Worm (Caenorhabditis elegans): Measurements from ENCODE around the gene mam-5.

Gene mam-5

DNA sequence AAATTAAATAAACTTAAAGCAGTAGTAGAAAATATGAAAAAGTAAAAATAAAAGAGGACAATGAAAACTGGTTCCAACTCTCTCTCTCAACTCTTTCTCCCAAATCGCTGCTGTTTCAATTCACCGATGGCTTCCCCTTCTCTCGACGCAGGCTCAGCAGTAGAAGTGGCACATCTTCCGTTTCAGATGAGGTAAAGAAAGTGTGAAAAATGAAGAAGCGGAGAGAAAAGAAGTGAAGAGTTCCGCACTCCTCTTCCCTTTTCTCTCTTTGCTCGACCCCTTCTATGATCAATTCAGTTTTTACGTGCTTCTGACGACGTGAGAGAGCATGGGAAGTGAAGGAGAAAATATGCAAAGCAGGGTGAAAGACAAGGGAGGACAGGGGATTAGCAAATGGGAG, 21.8 kb downstream of the mam-5 start (continued):
- TF ChIP-seq nhr-237 (tag; optimal IDR thresholded peaks at IDR 0.05) (no peak), fkh-10 (GFP tag; optimal IDR thresholded peaks at IDR 0.05) (peak; percentile 87), ztf-11 (tag; optimal IDR thresholded peaks at IDR 0.05) (no peak), lin-1 (GFP tag; IDR thresholded peaks at IDR 0.05) (no peak), zip-2 (tag; optimal IDR thresholded peaks at IDR 0.05) (no peak), F44E2.7 (GFP tag; IDR thresholded peaks at IDR 0.05) (no peak), ceh-44 (GFP tag; IDR thresholded peaks at IDR 0.05) (no peak), mdt-29 (GFP tag; IDR thresholded peaks at IDR 0.05) (no peak), nhr-77 (tag; optimal IDR thresholded peaks at IDR 0.05) (no peak), fos-1 (tag; optimal IDR thresholded peaks at IDR 0.05) (no peak), ZK337.2 (GFP tag; IDR thresholded peaks at IDR 0.05) (no peak), zag-1 (tag; optimal IDR thresholded peaks at IDR 0.05) (no peak), egl-43 (GFP tag; IDR thresholded peaks at IDR 0.05) (no peak), ces-1 (GFP tag; optimal IDR thresholded peaks at IDR 0.05) (no peak), skn-1 (tag; optimal IDR thresholded peaks at IDR 0.05) (no peak), F49E8.2 (tag; optimal IDR thresholded peaks at IDR 0.05; ENCODE audit: borderline replicate concordance) (no peak), nhr-111 (GFP tag; optimal IDR thresholded peaks at IDR 0.05) (no peak), unc-130 (GFP tag; optimal IDR thresholded peaks at IDR 0.05) (no peak), egl-27 (tag; optimal IDR thresholded peaks at IDR 0.05) (no peak), gei-8 (GFP tag; optimal IDR thresholded peaks at IDR 0.05) (no peak), Y75B8A.6 (GFP tag; IDR thresholded peaks at IDR 0.05) (no peak)

DNA sequence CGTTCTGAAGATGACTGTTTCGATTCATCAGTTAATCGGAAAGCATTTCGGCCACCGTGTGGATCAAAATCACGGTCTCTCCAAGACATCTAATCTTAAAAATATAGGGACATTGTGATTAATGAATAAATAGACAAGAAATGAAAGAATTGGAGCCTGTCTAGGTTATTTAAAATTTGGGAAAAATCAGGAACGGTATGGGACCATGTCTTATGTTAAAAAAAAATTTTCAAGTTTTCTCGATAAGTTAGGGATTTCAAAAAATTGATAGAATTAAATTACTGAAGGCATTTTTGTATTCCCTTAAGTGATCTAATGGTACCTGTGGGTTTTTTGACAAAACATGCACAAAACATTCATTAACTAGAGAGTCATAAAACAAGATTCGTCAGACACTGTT, 23.6 kb downstream of the mam-5 start, which contains the start of gene unc-41:
unc-41 (minus strand) TSS at position 101 of the 400 bp plus-strand sequence.
- TF ChIP-seq mes-2 (tag; optimal IDR thresholded peaks at IDR 0.05; ENCODE audit: poor library complexity, severe bottlenecking): no peak
- no peak for TF ChIP-seq set-16 (GFP tag; IDR thresholded peaks at IDR 0.05)
- TF ChIP-seq saeg-2 (GFP tag; IDR thresholded peaks at IDR 0.05): no peak
- TF ChIP-seq T26A8.4 (GFP tag; IDR thresholded peaks at IDR 0.05): no peak
- no peak for TF ChIP-seq php-3 (GFP tag; IDR thresholded peaks at IDR 0.05)
- TF ChIP-seq unc-62 (GFP tag; optimal IDR thresholded peaks at IDR 0.05 in 1 of 2): no peak
- TF ChIP-seq unc-62 (tag; optimal IDR thresholded peaks at IDR 0.05): no peak
- no peak for TF ChIP-seq F37D6.2 (tag; optimal IDR thresholded peaks at IDR 0.05)
- TF ChIP-seq nhr-48 (tag; optimal IDR thresholded peaks at IDR 0.05): no peak
- no peak for TF ChIP-seq snpc-1.2 (GFP tag; IDR thresholded peaks at IDR 0.05)
- TF ChIP-seq jun-1 (tag; optimal IDR thresholded peaks at IDR 0.05): no peak
- no peak for TF ChIP-seq hlh-11 (tag; optimal IDR thresholded peaks at IDR 0.05)
- TF ChIP-seq dmd-6 (GFP tag; IDR thresholded peaks at IDR 0.05): no peak
- no peak for TF ChIP-seq skn-1 (tag; optimal IDR thresholded peaks at IDR 0.05)

DNA sequence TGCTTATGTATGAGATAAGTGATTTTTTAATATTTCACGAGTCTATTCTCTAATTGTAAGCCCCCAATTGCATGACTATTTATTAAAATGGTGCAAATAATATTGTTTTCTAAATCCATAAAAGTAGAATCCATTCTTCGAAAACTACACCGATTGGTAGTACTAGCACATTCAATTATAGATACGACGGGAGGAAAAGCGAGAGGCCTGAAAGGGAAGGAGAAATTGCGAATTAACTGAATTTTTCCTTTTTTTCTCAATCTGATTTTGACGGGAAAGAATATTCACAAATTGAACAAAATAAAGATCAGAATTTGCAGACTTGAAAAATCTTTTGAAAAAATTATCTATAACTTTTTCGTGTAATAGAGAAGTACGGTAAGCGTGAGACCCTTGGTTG, 24.7 kb downstream of the mam-5 start:
- no peak for TF ChIP-seq daf-8 (GFP tag; IDR thresholded peaks at IDR 0.05)
- TF ChIP-seq nhr-28 (tag; optimal IDR thresholded peaks at IDR 0.05): no peak

DNA sequence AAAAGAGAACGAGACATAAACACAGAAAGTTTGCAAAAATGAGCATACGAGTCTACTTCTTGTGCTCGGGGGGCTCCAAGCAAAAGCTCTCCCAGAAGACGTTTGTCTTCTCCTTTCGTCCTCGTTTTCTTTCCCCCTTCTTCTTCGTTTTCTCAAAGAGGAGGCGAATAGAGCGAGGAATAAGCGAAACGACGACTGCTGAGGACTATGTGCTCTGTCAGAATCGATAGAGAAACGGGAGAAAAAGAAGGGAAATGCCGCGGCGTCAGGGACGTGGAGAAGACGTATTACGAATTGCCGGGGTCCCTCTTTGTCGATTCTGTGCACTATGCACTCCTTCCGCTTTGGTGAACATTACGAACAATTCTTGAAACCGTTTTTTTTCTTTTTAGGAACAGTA, 25.9 kb downstream of the mam-5 start:
- TF ChIP-seq egl-43 (GFP tag; IDR thresholded peaks at IDR 0.05): peak; percentile 65; the same call in 1 of the 2 replicates
- TF ChIP-seq aha-1 (tag): peak; percentile 24
- TF ChIP-seq unc-130 (GFP tag; optimal IDR thresholded peaks at IDR 0.05): peak; percentile 11
- peak; percentile 29; the same call in 1 of the 2 replicates for TF ChIP-seq set-16 (GFP tag; IDR thresholded peaks at IDR 0.05)
- peak; percentile 65 for TF ChIP-seq rbr-2 (tag; optimal IDR thresholded peaks at IDR 0.05)
- no peak for TF ChIP-seq ceh-82 (tag; optimal IDR thresholded peaks at IDR 0.05)
- TF ChIP-seq arid-1 (GFP tag; conservative IDR thresholded peaks at IDR 0.05): 0 out of 2 replicates have a peak, but pooled peaks have one; percentile 25
- peak; percentile 20 for TF ChIP-seq mep-1 (tag; optimal IDR thresholded peaks at IDR 0.05)
- peak; percentile 52 for TF ChIP-seq lin-38 (GFP tag; IDR thresholded peaks at IDR 0.05)
- TF ChIP-seq hlh-30 (tag; optimal IDR thresholded peaks at IDR 0.05; ENCODE audit: insufficient read depth): no peak
- no peak for TF ChIP-seq ZK546.5 (tag; optimal IDR thresholded peaks at IDR 0.05)
- 0 out of 2 replicates have a peak, but pooled peaks have one; percentile 15 for TF ChIP-seq hmg-1.1 (GFP tag; IDR thresholded peaks at IDR 0.05)
- TF ChIP-seq ces-1 (GFP tag; optimal IDR thresholded peaks at IDR 0.05): no peak
- peak in 1 of 2 experiments; percentile 41 for TF ChIP-seq lsy-2 (tag; optimal IDR thresholded peaks at IDR 0.05)
- TF ChIP-seq ctbp-1 (GFP tag; IDR thresholded peaks at IDR 0.05): 0 out of 2 replicates have a peak, but pooled peaks have one; percentile 35
- 0 out of 2 replicates have a peak, but pooled peaks have one; percentile 21 for TF ChIP-seq pha-4 (GFP tag; IDR thresholded peaks at IDR 0.05)
- no peak for TF ChIP-seq pha-4 (tag; optimal IDR thresholded peaks at IDR 0.05)
